Worm (Caenorhabditis elegans) whole organism, young adult: Measurements from ENCODE around the gene F53F8.7.

Experiments used
- hlh-26 ChIP-seq: fragments of 200-800 bp; sonication (Bioruptor generic); conservative IDR thresholded peaks from 2 replicates; pipeline ENCODE4 v1.3.6; 2022; ENCODE audit warnings: missing genetic modification reagents, missing genetic modification characterization, missing compliant biosample characterization
- nfyb-1 ChIP-seq: fragments of 200-800 bp; sonication (Bioruptor generic); IDR thresholded peaks from 2 replicates; pipeline ENCODE4 v1.3.6; 2022; ENCODE audit warnings: missing genetic modification reagents, missing genetic modification characterization, missing compliant biosample characterization

- TF ChIP-seq nfyb-1 (GFP tag; lab: Robert Waterston, UW) (0 out of 2 replicates have a peak, but pooled peaks have one; percentile 51), hlh-26 (GFP tag; lab: Robert Waterston, UW) (no peak)
Observed at ce11 chrV:20728763-20729350, 30.7 kb upstream of the F53F8.7 start, which contains the start of gene ipla-3.
